Worm (Caenorhabditis elegans) whole organism, early embryonic: ENCODE data around the gene sul-2.

Source experiments
- B0310.2 ChIP-seq: sonication (generic microtip); optimal IDR thresholded peaks from 2 replicates; lab custom pipeline; 2016; ENCODE audit warnings: mild to moderate bottlenecking, missing genetic modification characterization, missing compliant biosample characterization
- F13C5.2 ChIP-seq: sonication (generic microtip); optimal IDR thresholded peaks from 2 replicates; lab custom pipeline; 2017; ENCODE audit warnings: mild to moderate bottlenecking, missing genetic modification characterization, inconsistent platforms, missing compliant biosample characterization
- aly-1 ChIP-seq: sonication (generic microtip); optimal IDR thresholded peaks from 2 replicates; lab custom pipeline; 2016; ENCODE audit warnings: missing genetic modification characterization, missing compliant biosample characterization
- ama-1 ChIP-seq: fragments of 150-350 bp; optimal IDR thresholded peaks from 2 replicates; lab custom pipeline; 2014
- ceh-13 ChIP-seq: fragments of 200-800 bp; sonication (Bioruptor generic); optimal IDR thresholded peaks from 2 replicates; lab custom pipeline; 2018; ENCODE audit warnings: mild to moderate bottlenecking, missing genetic modification characterization, missing compliant biosample characterization
- ceh-36 ChIP-seq: sonication (generic microtip); optimal IDR thresholded peaks from 2 replicates; lab custom pipeline; 2016; ENCODE audit warnings: missing genetic modification characterization, inconsistent platforms, missing compliant biosample characterization
- ets-7 ChIP-seq: sonication (generic microtip); optimal IDR thresholded peaks from 2 replicates; lab custom pipeline; 2016; ENCODE audit warnings: missing genotype, missing genetic modification characterization, missing compliant biosample characterization
- flt-1 ChIP-seq: fragments of 200-800 bp; sonication (Bioruptor generic); IDR thresholded peaks from 2 replicates; pipeline ENCODE4 v1.3.6; 2022; ENCODE audit warnings: missing genetic modification characterization, missing compliant biosample characterization
- hmbx-1 ChIP-seq: sonication (generic microtip); optimal IDR thresholded peaks from 2 replicates; lab custom pipeline; 2016; ENCODE audit warnings: mild to moderate bottlenecking, missing genetic modification characterization, missing compliant biosample characterization
- hmg-4 ChIP-seq: fragments of 200-800 bp; sonication (Bioruptor generic); optimal IDR thresholded peaks from 2 replicates; lab custom pipeline; 2018; ENCODE audit warnings: mild to moderate bottlenecking, missing genetic modification characterization, missing compliant biosample characterization
- hnd-1 ChIP-seq: sonication (generic microtip); optimal IDR thresholded peaks from 2 replicates; lab custom pipeline; 2016; ENCODE audit warnings: missing genetic modification characterization, missing compliant biosample characterization
- pes-1 ChIP-seq: fragments of 200-800 bp; sonication (Bioruptor generic); IDR thresholded peaks from 2 replicates; pipeline ENCODE4 v1.3.6; 2022; ENCODE audit warnings: missing genetic modification reagents, missing genetic modification characterization, missing compliant biosample characterization
- scrt-1 ChIP-seq: fragments of 200-800 bp; sonication (Bioruptor generic); IDR thresholded peaks from 2 replicates; pipeline ENCODE4 v1.3.6; 2022; ENCODE audit warnings: missing genetic modification characterization, missing compliant biosample characterization
- sea-1 ChIP-seq: fragments of 200-800 bp; sonication (Bioruptor generic); conservative IDR thresholded peaks from 2 replicates; pipeline ENCODE4 v1.3.6; 2022; ENCODE audit warnings: missing genetic modification characterization, missing compliant biosample characterization
- tbx-11 ChIP-seq: fragments of 200-800 bp; sonication (Bioruptor generic); IDR thresholded peaks from 2 replicates; pipeline ENCODE4 v1.3.6; 2022; ENCODE audit warnings: missing genetic modification characterization, missing compliant biosample characterization
- tbx-37 ChIP-seq: fragments of 200-800 bp; sonication (Bioruptor generic); conservative IDR thresholded peaks from 2 replicates; pipeline ENCODE4 v1.3.6; 2022; ENCODE audit warnings: missing genetic modification reagents, missing genetic modification characterization, missing compliant biosample characterization
- tra-4 ChIP-seq: sonication (generic microtip); optimal IDR thresholded peaks from 2 replicates; lab custom pipeline; 2017; ENCODE audit warnings: missing genetic modification characterization, missing compliant biosample characterization

The sul-2 gene

DNA sequence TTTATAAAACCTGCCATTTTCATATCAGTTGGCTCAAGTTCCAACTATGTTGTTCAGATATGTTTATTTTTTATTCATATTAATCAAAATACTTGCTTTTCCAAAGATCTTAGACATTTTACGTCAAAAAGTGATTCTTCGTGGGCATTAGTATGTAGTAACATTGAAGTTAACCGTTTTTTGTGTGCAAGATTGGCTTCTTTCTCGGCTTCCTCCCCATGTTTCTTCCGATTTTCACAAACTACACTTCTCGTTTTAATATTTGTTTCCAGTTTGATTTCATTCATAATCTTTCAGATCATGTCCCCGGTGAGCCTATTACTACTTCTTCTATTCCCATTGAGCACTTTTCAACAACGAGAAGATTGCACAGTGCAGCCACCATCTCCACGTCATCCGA lies at the start of gene sul-2:
Gene sul-2, plus strand, starts transcription at position 301 of the 400 bp plus-strand sequence.
- TF ChIP-seq hmg-4, result no peak
- no peak for TF ChIP-seq ama-1 (lab: Kevin White, UChicago)
- no peak for TF ChIP-seq flt-1
- TF ChIP-seq B0310.2, result no peak
- TF ChIP-seq pes-1 (GFP tag; lab: Robert Waterston, UW), result no peak
- TF ChIP-seq scrt-1 (GFP tag; lab: Robert Waterston, UW), result no peak
- no peak for TF ChIP-seq tbx-37 (GFP tag; lab: Robert Waterston, UW)
- no peak for TF ChIP-seq ceh-36 (tag; lab: Kevin White, UChicago)
- TF ChIP-seq ceh-13 (GFP tag; lab: Kevin White, UChicago), result no peak

DNA sequence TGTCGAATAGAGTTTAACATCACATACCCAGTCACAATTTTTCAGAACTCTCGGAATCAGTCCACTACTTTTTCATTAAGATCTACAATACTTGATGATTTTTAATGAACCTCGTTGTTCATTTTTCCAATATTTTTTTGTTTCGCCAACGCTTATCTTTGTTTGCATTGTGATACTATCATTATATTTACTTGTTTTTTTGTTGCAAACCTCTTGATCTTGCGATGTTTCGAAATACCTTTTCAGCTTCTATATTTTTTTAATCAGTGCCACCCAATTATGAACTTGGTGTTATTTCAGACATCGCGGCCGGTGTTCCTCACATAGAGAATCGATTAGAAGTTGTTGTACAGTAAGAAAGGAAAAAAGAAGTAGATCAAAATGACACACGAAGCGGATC lies 48.9 kb upstream of the sul-2 start, which contains the start of gene myo-5:
Gene myo-5, plus strand, starts transcription at position 301 of the 400 bp plus-strand sequence.
- TF ChIP-seq ceh-36 (tag; lab: Kevin White, UChicago), result no peak

DNA sequence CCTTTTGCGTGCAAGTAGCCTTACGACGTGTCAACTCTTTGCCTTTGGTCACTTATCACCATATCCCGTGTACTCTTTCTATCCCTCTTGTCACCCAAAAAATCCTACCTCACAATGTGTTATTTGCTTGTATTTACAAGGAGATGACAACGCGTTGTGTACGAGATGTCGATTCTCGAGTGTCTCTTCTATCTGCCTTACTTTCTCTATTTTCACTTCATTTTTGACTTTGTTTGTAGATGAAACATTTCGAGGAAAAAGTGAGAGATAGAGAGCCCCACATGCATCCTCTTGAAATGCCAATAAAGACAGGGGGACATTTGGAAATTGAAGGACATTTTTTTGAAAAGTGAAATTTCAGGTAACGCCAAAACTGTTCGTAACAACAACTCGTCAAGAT lies 46.7 kb upstream of the sul-2 start:
- no peak for TF ChIP-seq ceh-13 (GFP tag; lab: Kevin White, UChicago)

- TF ChIP-seq scrt-1 (GFP tag; lab: Robert Waterston, UW) (no peak), hnd-1 (tag; lab: Kevin White, UChicago) (no peak), ceh-13 (GFP tag; lab: Kevin White, UChicago) (no peak), hmbx-1 (tag; lab: Kevin White, UChicago) (no peak), hmg-4 (no peak), tbx-37 (GFP tag; lab: Robert Waterston, UW) (no peak), tbx-11 (GFP tag; lab: Robert Waterston, UW) (no peak), ama-1 (lab: Kevin White, UChicago) (no peak), F13C5.2 (tag; lab: Kevin White, UChicago) (no peak), sea-1 (GFP tag; lab: Robert Waterston, UW) (no peak), flt-1 (no peak), pes-1 (GFP tag; lab: Robert Waterston, UW) (no peak), ets-7 (no peak), ceh-36 (tag; lab: Kevin White, UChicago) (no peak), aly-1 (tag; lab: Kevin White, UChicago) (no peak), tra-4 (tag; lab: Kevin White, UChicago) (no peak)
Observed at ce11 chrV:8114542-8114941, 43.0 kb upstream of the sul-2 start.

ce11 chrV:8117964-8118363 lies 39.6 kb upstream of the sul-2 start, which contains the start of gene D1014.7:
TSS of gene D1014.7 (plus strand) at chrV:8118264.
- TF ChIP-seq tbx-37 (GFP tag; lab: Robert Waterston, UW) (no peak), sea-1 (GFP tag; lab: Robert Waterston, UW) (no peak), ama-1 (lab: Kevin White, UChicago) (no peak), aly-1 (tag; lab: Kevin White, UChicago) (no peak), tbx-11 (GFP tag; lab: Robert Waterston, UW) (no peak), ceh-36 (tag; lab: Kevin White, UChicago) (no peak)

DNA sequence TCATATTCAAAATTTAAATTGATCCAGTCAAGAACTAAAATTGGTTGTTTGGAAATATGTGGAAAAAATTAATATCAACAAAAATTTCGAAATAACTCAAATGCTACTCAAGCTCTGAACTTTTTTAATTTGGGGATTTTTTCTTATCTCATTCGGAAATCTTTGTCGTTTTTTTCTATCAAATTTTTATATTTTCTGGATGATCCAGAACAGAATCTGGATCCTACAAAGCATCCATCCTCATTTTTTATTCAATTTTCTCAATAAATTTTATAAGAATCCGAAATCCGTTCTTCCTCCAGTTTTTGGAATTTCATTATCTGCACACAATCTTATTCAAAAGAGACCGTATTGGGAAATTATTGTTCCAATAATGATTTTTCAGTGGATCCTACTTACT lies 36.7 kb upstream of the sul-2 start, which contains the start of gene D1014.6:
Gene D1014.6, plus strand, starts transcription at position 301 of the 400 bp plus-strand sequence.
- TF ChIP-seq scrt-1 (GFP tag; lab: Robert Waterston, UW), result no peak
- TF ChIP-seq pes-1 (GFP tag; lab: Robert Waterston, UW), result no peak
- no peak for TF ChIP-seq ama-1 (lab: Kevin White, UChicago)
- no peak for TF ChIP-seq hmg-4
- TF ChIP-seq sea-1 (GFP tag; lab: Robert Waterston, UW), result no peak
- TF ChIP-seq F13C5.2 (tag; lab: Kevin White, UChicago), result no peak
- TF ChIP-seq tbx-37 (GFP tag; lab: Robert Waterston, UW), result no peak
- TF ChIP-seq ceh-13 (GFP tag; lab: Kevin White, UChicago), result no peak

DNA sequence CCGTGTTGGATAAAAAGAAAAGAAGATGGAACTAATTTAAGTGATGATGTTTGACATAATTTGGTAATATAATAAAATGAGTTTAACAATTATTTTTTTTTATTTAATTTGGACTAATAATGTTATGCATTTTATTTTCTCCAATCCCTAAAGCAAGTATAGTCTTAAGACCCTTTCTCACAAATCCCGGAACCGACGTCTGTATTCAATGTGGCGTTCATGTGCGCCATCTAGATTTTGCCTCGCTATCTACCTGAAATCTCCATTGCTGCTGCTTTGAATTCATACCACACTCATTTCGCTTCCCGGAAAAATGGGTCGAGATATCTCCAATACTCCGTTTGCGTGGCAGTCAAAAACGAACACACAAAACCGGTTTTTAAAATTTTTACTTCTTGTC lies 34.2 kb upstream of the sul-2 start, which contains the start of gene D1014.5:
Gene D1014.5, plus strand, starts transcription at position 301 of the 400 bp plus-strand sequence.
- no peak for TF ChIP-seq sea-1 (GFP tag; lab: Robert Waterston, UW)
- no peak for TF ChIP-seq tbx-37 (GFP tag; lab: Robert Waterston, UW)
- no peak for TF ChIP-seq hmg-4
- no peak for TF ChIP-seq scrt-1 (GFP tag; lab: Robert Waterston, UW)
- TF ChIP-seq ceh-36 (tag; lab: Kevin White, UChicago), result no peak
- TF ChIP-seq aly-1 (tag; lab: Kevin White, UChicago), result no peak
- no peak for TF ChIP-seq ama-1 (lab: Kevin White, UChicago)
- TF ChIP-seq tra-4 (tag; lab: Kevin White, UChicago), result no peak
- no peak for TF ChIP-seq F13C5.2 (tag; lab: Kevin White, UChicago)
- TF ChIP-seq ets-7, result no peak
- no peak for TF ChIP-seq hmbx-1 (tag; lab: Kevin White, UChicago)
- no peak for TF ChIP-seq tbx-11 (GFP tag; lab: Robert Waterston, UW)
- no peak for TF ChIP-seq hnd-1 (tag; lab: Kevin White, UChicago)
- no peak for TF ChIP-seq B0310.2
- TF ChIP-seq pes-1 (GFP tag; lab: Robert Waterston, UW), result no peak
- no peak for TF ChIP-seq flt-1

DNA sequence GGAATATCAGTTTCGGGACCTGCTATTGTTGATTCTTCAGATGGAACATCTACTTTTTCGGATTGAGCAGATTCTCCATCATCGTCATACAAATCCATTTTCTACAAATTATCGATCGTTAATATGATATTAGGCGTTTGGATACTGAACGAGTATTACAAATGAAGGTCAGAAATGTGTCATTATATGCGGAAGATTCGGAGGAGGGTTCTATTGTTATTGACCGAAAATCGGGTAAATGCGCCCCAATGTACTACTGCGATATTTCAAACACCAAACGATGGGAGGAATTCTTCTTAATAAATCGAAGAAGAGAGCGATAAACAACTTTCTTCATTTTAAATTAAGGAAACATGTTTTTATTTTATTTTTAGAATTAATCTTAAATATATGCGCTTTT lies 28.3 kb upstream of the sul-2 start, which contains the start of gene spr-1:
Gene spr-1, minus strand, starts transcription at position 101 of the 400 bp plus-strand sequence.
- TF ChIP-seq ceh-13 (GFP tag; lab: Kevin White, UChicago) (no peak), aly-1 (tag; lab: Kevin White, UChicago) (no peak), hmbx-1 (tag; lab: Kevin White, UChicago) (no peak), sea-1 (GFP tag; lab: Robert Waterston, UW) (no peak), flt-1 (no peak), F13C5.2 (tag; lab: Kevin White, UChicago) (no peak), tbx-37 (GFP tag; lab: Robert Waterston, UW) (no peak), B0310.2 (no peak), ets-7 (no peak), hnd-1 (tag; lab: Kevin White, UChicago) (no peak), ama-1 (lab: Kevin White, UChicago) (no peak), tbx-11 (GFP tag; lab: Robert Waterston, UW) (no peak), tra-4 (tag; lab: Kevin White, UChicago) (no peak), ceh-36 (tag; lab: Kevin White, UChicago) (no peak), pes-1 (GFP tag; lab: Robert Waterston, UW) (no peak), scrt-1 (GFP tag; lab: Robert Waterston, UW) (no peak), hmg-4 (no peak)
